Worm (Caenorhabditis elegans) whole organism, mixed stage, embryonic: ENCODE measurements around the gene atf-6.

Source experiments
- M03D4.4 ChIP-seq: sonication (generic microtip); optimal IDR thresholded peaks from 2 replicates; lab custom pipeline; 2017; ENCODE audit warnings: mild to moderate bottlenecking, missing genetic modification characterization, missing compliant biosample characterization
- ceh-39 ChIP-seq: fragments of 150-350 bp; optimal IDR thresholded peaks from 2 replicates; lab custom pipeline; 2014; ENCODE audit warnings: missing biosample characterization, missing genetic modification characterization
- ceh-43 ChIP-seq: fragments of 200-800 bp; sonication (Bioruptor generic); optimal IDR thresholded peaks from 2 replicates; lab custom pipeline; 2018; ENCODE audit warnings: mild to moderate bottlenecking, missing genetic modification characterization, moderate library complexity, missing compliant biosample characterization
- ceh-83 ChIP-seq: fragments of 200-800 bp; sonication (Bioruptor generic); optimal IDR thresholded peaks from 2 replicates; lab custom pipeline; 2018; ENCODE audit warnings: mild to moderate bottlenecking, missing genetic modification characterization, missing compliant biosample characterization
- drap-1 ChIP-seq: fragments of 200-800 bp; sonication (Bioruptor generic); optimal IDR thresholded peaks from 3 replicates; lab custom pipeline; 2018; ENCODE audit warnings: mild to moderate bottlenecking, missing genetic modification characterization, missing compliant biosample characterization
- elt-1 ChIP-seq: sonication (generic microtip); optimal IDR thresholded peaks from 2 replicates; lab custom pipeline; 2017; ENCODE audit warnings: missing genetic modification characterization, mild to moderate bottlenecking, missing compliant biosample characterization, antibody characterized with exemption, moderate library complexity, borderline replicate concordance; ENCODE audit not compliant: insufficient read depth
- elt-3 ChIP-seq: fragments of 150-350 bp; optimal IDR thresholded peaks from 2 replicates; lab custom pipeline; 2014; ENCODE audit warnings: missing biosample characterization, missing genetic modification characterization
- flh-1 ChIP-seq: fragments of 200-800 bp; sonication (Bioruptor generic); optimal IDR thresholded peaks from 2 replicates; lab custom pipeline; 2018; ENCODE audit warnings: mild to moderate bottlenecking, missing genetic modification characterization, moderate library complexity, missing compliant biosample characterization
- ham-2 ChIP-seq: fragments of 200-800 bp; sonication (Bioruptor generic); optimal IDR thresholded peaks from 2 replicates; lab custom pipeline; 2018; ENCODE audit warnings: mild to moderate bottlenecking, missing genetic modification characterization, missing compliant biosample characterization
- hlh-1 ChIP-seq: fragments of 150-350 bp; optimal IDR thresholded peaks from 2 replicates; lab custom pipeline; 2014; ENCODE audit warnings: missing biosample characterization, missing genetic modification reagents, missing genetic modification characterization
- lin-13 ChIP-seq: fragments of 150-350 bp; optimal IDR thresholded peaks from 2 replicates; lab custom pipeline; 2014; ENCODE audit warnings: missing biosample characterization, missing genetic modification characterization
- lsy-2 ChIP-seq: fragments of 150-350 bp; optimal IDR thresholded peaks from 2 replicates; lab custom pipeline; 2014; ENCODE audit warnings: missing biosample characterization, missing genetic modification characterization
- mep-1 ChIP-seq: fragments of 150-350 bp; optimal IDR thresholded peaks from 2 replicates; lab custom pipeline; 2017; ENCODE audit warnings: missing biosample characterization, missing genetic modification reagents, missing genetic modification characterization, inconsistent platforms
- mls-2 ChIP-seq: sonication (generic microtip); optimal IDR thresholded peaks from 2 replicates; lab custom pipeline; 2016; ENCODE audit warnings: mild to moderate bottlenecking, missing genetic modification characterization, moderate library complexity, missing compliant biosample characterization
- nhr-12 ChIP-seq: fragments of 150-350 bp; optimal IDR thresholded peaks from 2 replicates; lab custom pipeline; 2014; ENCODE audit warnings: missing biosample characterization, missing genetic modification characterization
- nhr-2 ChIP-seq: fragments of 150-350 bp; optimal IDR thresholded peaks from 2 replicates; lab custom pipeline; 2014; ENCODE audit warnings: missing biosample characterization, missing genetic modification characterization
- nhr-237 ChIP-seq: fragments of 150-350 bp; optimal IDR thresholded peaks from 2 replicates; lab custom pipeline; 2014; ENCODE audit warnings: missing biosample characterization, missing genetic modification characterization
- pha-4 ChIP-seq: fragments of 150-350 bp; optimal IDR thresholded peaks from 2 replicates; lab custom pipeline; 2018; ENCODE audit warnings: missing biosample characterization, missing genetic modification reagents, missing genetic modification characterization
- sem-2 ChIP-seq: fragments of 200-800 bp; sonication (Bioruptor generic); optimal IDR thresholded peaks from 2 replicates; lab custom pipeline; 2018; ENCODE audit warnings: mild to moderate bottlenecking, missing genetic modification characterization, missing compliant biosample characterization
- tbx-8 ChIP-seq: fragments of 200-800 bp; sonication (Bioruptor generic); optimal IDR thresholded peaks from 2 replicates; lab custom pipeline; 2018; ENCODE audit warnings: mild to moderate bottlenecking, missing genetic modification characterization, moderate library complexity, missing compliant biosample characterization
- unc-120 ChIP-seq: sonication (generic microtip); optimal IDR thresholded peaks from 2 replicates; lab custom pipeline; 2017; ENCODE audit warnings: missing genetic modification characterization, missing compliant biosample characterization; ENCODE audit not compliant: poor library complexity, severe bottlenecking
- unc-39 ChIP-seq: fragments of 150-350 bp; optimal IDR thresholded peaks from 2 replicates; lab custom pipeline; 2014; ENCODE audit warnings: missing biosample characterization, missing genetic modification characterization
- unc-62 ChIP-seq: fragments of 150-350 bp; optimal IDR thresholded peaks from 2 replicates; lab custom pipeline; 2014; ENCODE audit warnings: missing biosample characterization, missing genetic modification reagents, missing genetic modification characterization
- zip-8 ChIP-seq: fragments of 150-350 bp; optimal IDR thresholded peaks from 2 replicates; lab custom pipeline; 2014; ENCODE audit warnings: missing biosample characterization, missing genetic modification characterization
- ztf-11 ChIP-seq: fragments of 150-350 bp; optimal IDR thresholded peaks from 2 replicates; lab custom pipeline; 2014; ENCODE audit warnings: missing biosample characterization, missing genetic modification characterization

atf-6 gene

DNA sequence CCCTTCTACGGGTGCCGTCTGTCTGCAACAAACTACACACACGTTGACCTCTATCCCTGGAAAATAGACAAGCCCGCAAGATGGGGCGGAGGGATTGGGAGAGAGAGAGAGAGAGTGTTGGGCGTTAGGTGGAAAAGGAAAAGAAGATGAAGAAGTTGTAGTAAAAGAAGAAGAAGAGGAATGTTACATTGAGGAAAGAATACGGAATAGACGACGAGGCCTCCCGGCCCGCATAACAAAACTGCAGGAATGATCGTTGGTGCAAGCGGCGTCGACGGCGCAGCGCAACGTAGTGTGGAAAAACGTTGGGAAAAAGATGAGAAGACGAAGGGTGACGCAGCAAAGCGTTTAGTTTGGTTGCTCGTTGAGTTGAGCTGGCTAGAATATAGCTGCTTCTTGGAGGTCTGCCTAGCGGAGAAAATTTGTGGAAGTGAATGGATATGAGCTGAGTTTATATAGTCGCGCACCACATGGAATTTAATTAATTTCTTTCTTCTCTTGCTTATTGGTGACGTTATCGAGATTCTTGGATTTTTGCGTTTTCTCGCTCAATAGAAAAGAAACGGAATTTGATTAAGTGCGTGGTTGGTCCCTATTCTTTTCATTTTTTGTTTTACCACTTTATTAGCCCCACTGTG lies 29.5 kb downstream of the atf-6 start (continued):
- TF ChIP-seq nhr-237 (tag; lab: Kevin White, UChicago) = no peak
- TF ChIP-seq tbx-8 = no peak
- TF ChIP-seq ceh-39 (tag; lab: Kevin White, UChicago) = no peak
- no peak for TF ChIP-seq ztf-11 (tag; lab: Kevin White, UChicago)
- TF ChIP-seq drap-1 (GFP tag; lab: Kevin White, UChicago) = peak; percentile 47

DNA sequence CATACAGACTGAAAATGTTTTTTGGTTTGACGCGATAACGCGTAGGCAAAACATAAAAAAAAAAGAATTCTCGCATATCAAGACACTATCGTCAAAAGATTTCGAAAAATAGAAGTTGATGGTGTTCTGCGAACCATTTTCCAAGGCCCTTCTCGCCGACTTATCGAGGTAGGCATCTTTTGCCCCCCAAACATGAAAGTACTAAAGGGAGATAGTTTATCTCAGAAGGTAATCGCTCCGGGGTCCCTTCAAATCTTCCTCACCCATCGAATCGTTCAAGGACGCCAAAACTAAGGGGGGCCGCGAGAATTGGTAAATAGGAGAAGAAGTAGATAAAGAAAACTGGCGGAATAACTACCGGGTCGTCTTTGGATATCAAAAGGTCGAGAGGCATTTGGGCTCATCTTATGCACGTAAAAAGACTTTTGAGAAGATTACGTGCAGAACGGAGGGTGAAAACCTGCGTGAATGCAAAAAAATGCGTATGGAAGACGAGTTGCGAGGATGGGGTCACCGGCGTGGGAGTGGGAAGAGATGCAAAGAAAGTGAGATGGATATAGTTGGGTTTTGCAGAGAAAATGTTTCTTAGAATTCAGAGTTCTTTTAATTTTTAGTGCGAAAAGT lies 30.7 kb downstream of the atf-6 start:
- TF ChIP-seq elt-1 (tag; lab: Kevin White, UChicago) (peak; percentile 95), flh-1 (GFP tag; lab: Kevin White, UChicago) (no peak)

DNA sequence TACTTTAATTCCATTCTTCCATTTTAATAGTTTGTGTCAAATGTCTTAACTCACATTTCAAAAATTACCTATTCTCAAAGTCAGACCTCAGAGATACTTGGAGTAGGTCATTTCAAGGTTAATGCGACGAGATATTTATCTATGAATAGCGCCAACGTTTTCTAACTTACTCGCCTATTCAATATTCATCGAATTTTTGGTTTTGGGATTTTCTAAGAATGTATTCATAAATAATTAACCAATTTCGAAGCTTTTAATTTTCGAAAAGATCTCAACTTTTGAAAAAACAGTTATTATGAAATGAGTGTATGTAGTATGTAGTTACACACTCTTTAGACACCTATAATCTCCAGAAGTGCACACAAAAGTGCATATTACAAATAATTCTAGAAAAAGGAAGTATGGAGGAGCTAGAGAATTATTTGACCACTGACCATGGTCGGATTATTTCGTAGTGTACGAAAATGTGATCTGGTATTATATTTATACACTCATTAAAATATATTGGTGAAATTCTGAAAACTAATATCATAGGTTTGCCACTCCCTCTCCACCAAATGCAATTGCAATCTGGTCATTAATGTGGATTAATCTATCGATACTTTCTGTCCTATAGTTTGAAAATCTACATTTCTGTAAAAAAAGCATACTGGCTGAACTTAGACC lies 31.9 kb downstream of the atf-6 start:
- TF ChIP-seq M03D4.4 (tag; lab: Kevin White, UChicago) (no peak), unc-39 (tag; lab: Kevin White, UChicago) (no peak), zip-8 (tag; lab: Kevin White, UChicago) (no peak), lin-13 (tag; lab: Kevin White, UChicago) (no peak), mep-1 (tag; lab: Kevin White, UChicago) (no peak), unc-120 (tag; lab: Kevin White, UChicago) (no peak)
- TF ChIP-seq, all 35 proteins: peak for 0

DNA sequence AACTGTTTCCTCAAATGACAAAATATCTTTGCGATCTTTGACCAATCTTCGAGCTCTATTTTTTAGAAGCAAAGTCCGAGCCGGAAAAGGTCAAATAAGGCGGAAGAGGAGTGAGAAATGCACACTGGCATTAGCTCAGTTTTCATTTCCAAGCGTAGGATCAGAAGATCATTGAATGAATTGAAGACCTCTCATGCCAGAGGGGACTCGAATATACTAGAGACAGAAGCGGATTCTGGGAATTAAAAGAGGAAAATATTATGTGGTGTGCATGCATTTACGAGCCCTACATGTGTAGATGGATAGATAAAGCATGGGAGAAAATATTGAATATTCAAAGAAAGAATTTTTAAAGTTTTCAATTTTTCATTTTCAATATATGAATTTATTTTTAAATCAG lies 32.7 kb downstream of the atf-6 start:
- no peak for TF ChIP-seq nhr-2 (tag; lab: Kevin White, UChicago)
- TF ChIP-seq ham-2 = no peak
- TF ChIP-seq nhr-12 (tag; lab: Kevin White, UChicago) = no peak
- no peak for TF ChIP-seq flh-1 (GFP tag; lab: Kevin White, UChicago)
- no peak for TF ChIP-seq zip-8 (tag; lab: Kevin White, UChicago)
- no peak for TF ChIP-seq sem-2 (GFP tag; lab: Kevin White, UChicago)
- TF ChIP-seq ceh-83 (GFP tag; lab: Kevin White, UChicago) = no peak
- TF ChIP-seq mls-2 = no peak
- TF ChIP-seq mep-1 (tag; lab: Kevin White, UChicago) = no peak
- TF ChIP-seq elt-3 (tag; lab: Kevin White, UChicago) = no peak
- TF ChIP-seq elt-1 (tag; lab: Kevin White, UChicago) = no peak
- TF ChIP-seq ceh-43 (GFP tag; lab: Kevin White, UChicago) = no peak
- TF ChIP-seq unc-120 (tag; lab: Kevin White, UChicago) = no peak
- TF ChIP-seq unc-62 = no peak
- TF ChIP-seq nhr-237 (tag; lab: Kevin White, UChicago) = no peak
- TF ChIP-seq lsy-2 (tag; lab: Kevin White, UChicago) = no peak
- TF ChIP-seq drap-1 (GFP tag; lab: Kevin White, UChicago) = no peak
- no peak for TF ChIP-seq ztf-11 (tag; lab: Kevin White, UChicago)
- TF ChIP-seq hlh-1 (tag; lab: Kevin White, UChicago) = no peak
- TF ChIP-seq lin-13 (tag; lab: Kevin White, UChicago) = no peak

DNA sequence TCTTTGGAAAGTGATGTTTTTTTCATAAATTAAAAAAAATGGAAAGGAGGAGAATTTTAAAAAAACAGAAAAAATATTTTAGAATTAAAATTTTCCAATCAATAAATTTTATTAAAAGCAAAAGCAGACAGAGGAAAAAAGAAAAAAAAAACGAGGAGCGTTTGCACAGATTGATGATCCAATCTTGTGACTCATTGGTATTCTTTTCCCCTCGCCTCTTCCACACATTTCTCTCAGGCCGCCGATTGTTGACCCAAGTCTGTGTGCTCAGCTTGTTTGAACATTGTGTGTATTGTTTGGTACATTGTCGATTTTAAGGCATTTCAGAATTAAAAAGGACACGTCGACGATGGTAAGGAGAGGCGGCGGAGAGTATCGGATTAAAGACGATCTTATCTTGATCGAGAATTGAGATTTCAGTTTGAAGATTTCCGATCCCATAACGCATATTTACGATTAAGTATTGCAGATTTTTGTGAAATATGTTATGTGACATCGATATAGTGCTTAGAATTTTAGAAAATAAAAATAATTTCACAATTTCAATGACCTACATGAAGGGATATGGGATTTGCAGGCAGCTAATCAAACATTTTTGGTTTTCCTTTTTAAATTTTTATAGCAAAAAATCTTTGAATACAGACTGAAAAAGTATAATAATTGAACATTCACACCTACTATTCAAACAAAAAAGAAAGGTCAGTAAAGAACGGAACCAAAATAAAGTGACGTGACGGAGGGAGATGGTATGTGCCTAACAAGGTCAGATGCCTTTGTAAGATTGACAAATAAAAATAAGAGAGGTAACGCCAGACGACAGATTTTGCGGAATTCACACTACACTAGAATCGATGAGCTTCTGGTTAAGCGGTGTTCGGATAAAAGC lies 35.1 kb downstream of the atf-6 start:
- TF ChIP-seq elt-1 (tag; lab: Kevin White, UChicago) (peak; percentile 95), pha-4 (tag; lab: Kevin White, UChicago) (peak; percentile 28), mep-1 (tag; lab: Kevin White, UChicago) (no peak)
